Worm (Caenorhabditis elegans) whole organism, young adult: ENCODE results near the gene F22E5.13.
"Not testable (repeated sequence)": the region's sequence is repeated elsewhere in the genome, so short reads cannot be mapped to it uniquely, and the experiment has no call there.

Experiments used
- B0035.1 ChIP-seq: sonication (generic microtip); optimal IDR thresholded peaks from 2 replicates; lab custom pipeline; 2016; ENCODE audit warnings: missing genetic modification characterization, mild to moderate bottlenecking, missing compliant biosample characterization, missing genotype, missing genetic modification reagents
- B0261.1 ChIP-seq: sonication (generic microtip); optimal IDR thresholded peaks from 2 replicates; lab custom pipeline; 2016; ENCODE audit warnings: mild to moderate bottlenecking, missing genetic modification characterization, moderate library complexity, missing compliant biosample characterization
- D2030.7 ChIP-seq: fragments of 200-800 bp; sonication (Bioruptor generic); IDR thresholded peaks from 2 replicates; pipeline ENCODE4 v1.3.6; 2022; ENCODE audit warnings: missing genetic modification reagents, missing genetic modification characterization, missing compliant biosample characterization
- F37B4.10 ChIP-seq: fragments of 200-800 bp; sonication (Bioruptor generic); IDR thresholded peaks from 2 replicates; pipeline ENCODE4 v1.3.6; 2022; ENCODE audit warnings: missing genetic modification characterization, missing compliant biosample characterization
- F39B2.1 ChIP-seq: fragments of 200-800 bp; sonication (Bioruptor generic); IDR thresholded peaks from 2 replicates; pipeline ENCODE4 v1.3.6; 2022; ENCODE audit warnings: missing genetic modification reagents, missing genetic modification characterization, missing compliant biosample characterization
- K11D2.4 ChIP-seq: fragments of 200-800 bp; sonication (Bioruptor generic); IDR thresholded peaks from 2 replicates; pipeline ENCODE4 v1.3.6; 2022; ENCODE audit warnings: missing genetic modification reagents, missing genetic modification characterization, missing compliant biosample characterization
- Y53F4B.3 ChIP-seq: fragments of 200-800 bp; sonication (Bioruptor generic); IDR thresholded peaks from 2 replicates; pipeline ENCODE4 v1.3.6; 2022; ENCODE audit warnings: missing genetic modification reagents, missing genetic modification characterization, missing compliant biosample characterization
- Y67H2A.10 ChIP-seq: fragments of 200-800 bp; sonication (Bioruptor generic); conservative IDR thresholded peaks from 2 replicates; pipeline ENCODE4 v1.3.6; 2022; ENCODE audit warnings: missing genetic modification reagents, missing genetic modification characterization, missing compliant biosample characterization
- aptf-2 ChIP-seq: fragments of 200-800 bp; sonication (Bioruptor generic); conservative IDR thresholded peaks from 2 replicates; pipeline ENCODE4 v1.3.6; 2022; ENCODE audit warnings: missing genetic modification reagents, missing genetic modification characterization, missing compliant biosample characterization
- aptf-3 ChIP-seq: fragments of 200-800 bp; sonication (Bioruptor generic); IDR thresholded peaks from 2 replicates; pipeline ENCODE4 v1.3.6; 2022; ENCODE audit warnings: missing genetic modification characterization, missing compliant biosample characterization
- atf-7 ChIP-seq: sonication (generic microtip); optimal IDR thresholded peaks from 2 replicates; lab custom pipeline; 2017; ENCODE audit warnings: mild to moderate bottlenecking, missing genetic modification characterization, missing compliant biosample characterization
- ceh-79 ChIP-seq: sonication (generic microtip); optimal IDR thresholded peaks from 2 replicates; lab custom pipeline; 2017; ENCODE audit warnings: mild to moderate bottlenecking, missing genetic modification characterization, missing compliant biosample characterization
- dpl-1 ChIP-seq: fragments of 150-350 bp; optimal IDR thresholded peaks from 2 replicates; lab custom pipeline; 2014; ENCODE audit warnings: missing biosample characterization, missing genetic modification reagents, missing genetic modification characterization
- egl-44 ChIP-seq: fragments of 200-800 bp; sonication (Bioruptor generic); IDR thresholded peaks from 2 replicates; pipeline ENCODE4 v1.3.6; 2022; ENCODE audit warnings: missing genetic modification reagents, missing genetic modification characterization, missing compliant biosample characterization
- ekl-4 ChIP-seq: fragments of 200-800 bp; sonication (Bioruptor generic); IDR thresholded peaks from 2 replicates; pipeline ENCODE4 v1.3.6; 2022; ENCODE audit warnings: missing genetic modification reagents, missing genetic modification characterization, missing compliant biosample characterization
- hlh-12 ChIP-seq: sonication (generic microtip); optimal IDR thresholded peaks from 2 replicates; lab custom pipeline; 2016; ENCODE audit warnings: missing genetic modification characterization, missing compliant biosample characterization
- let-607 ChIP-seq, 2 experiments: fragments of 200-800 bp in 1 of 2; sonication (Bioruptor generic) in 1 of 2; sonication (generic microtip) in 1 of 2; optimal IDR thresholded peaks; 2 replicates each; lab custom pipeline; 2016 to 2018; ENCODE audit warnings: mild to moderate bottlenecking in 2 of 2, missing compliant biosample characterization in 2 of 2, missing genetic modification characterization in 2 of 2, moderate library complexity in 2 of 2, missing genotype in 1 of 2
- lin-40 ChIP-seq: sonication (generic microtip); optimal IDR thresholded peaks from 2 replicates; lab custom pipeline; 2016; ENCODE audit warnings: missing genetic modification characterization, mild to moderate bottlenecking, missing compliant biosample characterization, missing genotype, missing genetic modification reagents
- mcd-1 ChIP-seq: fragments of 200-800 bp; sonication (Bioruptor generic); IDR thresholded peaks from 2 replicates; pipeline ENCODE4 v1.3.6; 2022; ENCODE audit warnings: missing genetic modification reagents, missing genetic modification characterization, missing compliant biosample characterization
- mxl-1 ChIP-seq: sonication (generic microtip); optimal IDR thresholded peaks from 2 replicates; lab custom pipeline; 2016; ENCODE audit warnings: missing genetic modification characterization, missing compliant biosample characterization
- nhr-179 ChIP-seq: sonication (generic microtip); optimal IDR thresholded peaks from 2 replicates; lab custom pipeline; 2016; ENCODE audit warnings: mild to moderate bottlenecking, missing genetic modification characterization, missing compliant biosample characterization
- pbrm-1 ChIP-seq: fragments of 200-800 bp; sonication (Bioruptor generic); IDR thresholded peaks from 2 replicates; pipeline ENCODE4 v1.3.6; 2022; ENCODE audit warnings: missing genetic modification reagents, missing genetic modification characterization, missing compliant biosample characterization
- snpc-4 ChIP-seq, 5 experiments: fragments of 150-350 bp in 1 of 5; sonication (generic microtip) in 4 of 5; optimal IDR thresholded peaks; 2 replicates each; lab custom pipeline; 2014 to 2018; ENCODE audit warnings: missing genetic modification characterization in 5 of 5, missing biosample characterization in 3 of 5, antibody characterized with exemption in 2 of 5, mild to moderate bottlenecking in 2 of 5, missing compliant biosample characterization in 2 of 5, missing genotype in 2 of 5, moderate library complexity in 2 of 5, missing genetic modification reagents in 1 of 5
- tbx-9 ChIP-seq: sonication (generic microtip); optimal IDR thresholded peaks from 2 replicates; lab custom pipeline; 2016; ENCODE audit warnings: borderline replicate concordance, missing genetic modification characterization, inconsistent platforms, missing compliant biosample characterization
- tlf-1 ChIP-seq: fragments of 200-800 bp; sonication (Bioruptor generic); optimal IDR thresholded peaks from 2 replicates; lab custom pipeline; 2018; ENCODE audit warnings: mild to moderate bottlenecking, missing genetic modification characterization, missing compliant biosample characterization
- zfh-2 ChIP-seq: fragments of 200-800 bp; sonication (Bioruptor generic); conservative IDR thresholded peaks from 2 replicates; pipeline ENCODE4 v1.3.6; 2022; ENCODE audit warnings: missing genetic modification reagents, missing genetic modification characterization, missing compliant biosample characterization
- zim-3 ChIP-seq: sonication (generic microtip); optimal IDR thresholded peaks from 2 replicates; lab custom pipeline; 2017; ENCODE audit warnings: mild to moderate bottlenecking, missing genetic modification characterization, moderate library complexity, missing compliant biosample characterization
- ztf-26 ChIP-seq: sonication (generic microtip); optimal IDR thresholded peaks from 2 replicates; lab custom pipeline; 2017; ENCODE audit warnings: missing genetic modification characterization, missing compliant biosample characterization

F22E5.13 gene

DNA sequence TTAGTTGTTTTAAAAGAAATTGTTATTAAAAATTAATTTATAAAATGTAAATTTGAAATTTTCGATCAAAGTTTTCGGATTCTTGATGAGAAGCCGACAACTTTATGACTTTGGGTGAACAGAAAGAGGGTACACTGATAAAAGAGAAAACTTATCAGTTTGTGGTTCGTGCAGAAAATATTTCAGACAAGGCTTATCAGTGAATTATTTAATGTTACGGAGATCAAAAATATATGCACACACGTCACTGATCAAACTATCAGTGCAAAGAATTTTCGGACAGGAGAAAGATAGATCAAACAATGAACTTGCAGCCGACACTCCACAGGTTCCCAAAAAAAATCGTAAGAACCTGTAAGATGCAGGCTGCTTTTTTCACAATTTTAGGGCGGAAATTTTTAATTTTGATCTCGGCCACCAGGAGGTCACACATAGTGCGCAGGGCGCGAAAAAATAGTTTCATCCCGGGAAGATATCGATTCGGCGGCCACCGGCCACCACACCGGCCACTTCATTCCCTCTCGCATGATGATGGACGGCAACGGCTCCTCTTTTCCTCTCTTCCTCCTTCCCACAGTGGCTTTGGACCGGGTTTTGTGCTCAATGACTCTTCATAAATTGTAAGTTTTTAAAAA lies 28.2 kb upstream of the F22E5.13 start, which contains the start of gene F22E5.17 (continued):
- no peak for TF ChIP-seq K11D2.4 (GFP tag; lab: Robert Waterston, UW)
- no peak for TF ChIP-seq mcd-1 (GFP tag; lab: Robert Waterston, UW)
- TF ChIP-seq, all 124 proteins: peak for 9

- TF ChIP-seq hlh-12 (tag; lab: Kevin White, UChicago); aptf-2 (GFP tag; lab: Robert Waterston, UW); tbx-9 (tag; lab: Kevin White, UChicago): not testable (repeated sequence)
Measured at ce11 chrII:2673534-2673933, 24.1 kb upstream of the F22E5.13 start, which contains the start of the genes F22E5.20 and F22E5.1. Gene F22E5.20 (minus strand): TSS chrII:2673634. Gene F22E5.1 (plus strand): TSS chrII:2673775.

DNA sequence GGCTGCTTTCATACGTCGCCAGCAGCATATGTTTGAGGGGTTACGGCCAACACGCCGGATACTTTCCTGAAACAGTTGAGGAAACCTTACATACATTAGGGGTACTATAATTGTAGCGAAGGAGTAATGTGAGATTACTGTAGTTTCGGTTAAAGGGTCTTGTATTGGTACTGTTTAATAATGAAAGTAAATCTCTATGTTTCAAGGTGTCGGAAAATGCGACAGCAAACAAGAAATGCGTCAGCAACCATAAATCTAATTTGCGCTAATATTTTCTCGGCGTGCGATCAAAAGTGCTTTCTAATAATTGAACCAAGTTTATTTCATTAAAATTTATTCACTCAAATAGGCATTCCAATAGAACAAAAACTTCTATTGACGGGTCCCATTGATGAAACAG lies 22.9 kb upstream of the F22E5.13 start, which contains the start of gene sri-57:
sri-57 (minus strand) TSS at position 101 of the 400 bp plus-strand sequence.
- TF ChIP-seq lin-40 (tag; lab: Kevin White, UChicago); B0035.1 (tag; lab: Kevin White, UChicago); ekl-4 (GFP tag; lab: Robert Waterston, UW): not testable (repeated sequence)

DNA sequence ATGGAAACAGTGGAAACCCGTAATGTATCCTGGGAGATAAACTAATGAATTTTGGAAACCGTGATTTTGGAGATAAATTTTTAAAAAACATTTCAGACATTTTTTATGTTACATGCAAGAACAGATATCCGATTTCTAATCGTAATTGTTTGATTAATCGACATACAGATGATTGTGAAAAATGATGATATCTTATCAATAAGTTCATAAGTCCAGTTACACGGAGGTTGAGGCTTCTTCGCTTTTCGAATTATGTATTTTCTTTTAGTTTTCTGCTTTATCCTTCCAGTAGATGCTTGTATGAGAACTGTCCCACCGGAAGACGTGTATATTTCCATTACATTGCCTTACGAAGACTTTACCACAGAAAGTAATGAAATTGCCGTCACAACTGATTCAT lies 16.2 kb upstream of the F22E5.13 start, which contains the start of gene F22E5.22:
F22E5.22 (plus strand) TSS at position 301 of the 400 bp plus-strand sequence.
- no peak for TF ChIP-seq let-607 (tag; optimal IDR thresholded peaks at IDR 0.05; lab: Kevin White, UChicago)
- no peak for TF ChIP-seq aptf-3 (GFP tag; lab: Robert Waterston, UW)
- TF ChIP-seq B0035.1 (tag; lab: Kevin White, UChicago): no peak
- no peak for TF ChIP-seq atf-7 (tag; lab: Kevin White, UChicago)
- TF ChIP-seq Y53F4B.3: no peak
- no peak for TF ChIP-seq B0261.1
- TF ChIP-seq zfh-2 (GFP tag; lab: Robert Waterston, UW): no peak
- TF ChIP-seq dpl-1 (GFP tag; lab: Kevin White, UChicago): no peak
- TF ChIP-seq mxl-1 (tag; lab: Kevin White, UChicago): no peak
- TF ChIP-seq zim-3: no peak
- TF ChIP-seq F37B4.10 (GFP tag; lab: Robert Waterston, UW): no peak

- TF ChIP-seq ceh-79 (tag; lab: Kevin White, UChicago); pbrm-1 (GFP tag; lab: Robert Waterston, UW); lin-40 (tag; lab: Kevin White, UChicago): not testable (repeated sequence)
- TF ChIP-seq, all 124 proteins: peak for 0; not testable (repeated sequence) for 124
Measured at ce11 chrII:2665081-2665480, 15.6 kb upstream of the F22E5.13 start, which contains the start of gene F22E5.2. Gene F22E5.2 (plus strand): TSS chrII:2665381.

- no peak for TF ChIP-seq let-607 (tag; optimal IDR thresholded peaks at IDR 0.05; lab: Kevin White, UChicago)
- TF ChIP-seq Y67H2A.10: no peak
- TF ChIP-seq ztf-26 (tag; lab: Kevin White, UChicago): no peak
- no peak for TF ChIP-seq F39B2.1 (GFP tag; lab: Robert Waterston, UW)
- TF ChIP-seq egl-44 (GFP tag; lab: Robert Waterston, UW): no peak
- no peak for TF ChIP-seq nhr-179 (tag; lab: Kevin White, UChicago)
- TF ChIP-seq D2030.7 (GFP tag; lab: Robert Waterston, UW): no peak
- no peak for TF ChIP-seq snpc-4 (GFP tag; optimal IDR thresholded peaks at IDR 0.05; lab: Kevin White, UChicago)
- no peak for TF ChIP-seq snpc-4 (tag; optimal IDR thresholded peaks at IDR 0.05; lab: Kevin White, UChicago)
- TF ChIP-seq tlf-1: no peak
Measured at ce11 chrII:2659364-2659763, 9.9 kb upstream of the F22E5.13 start, which contains the start of gene gcy-21. Gene gcy-21 (plus strand): TSS chrII:2659664.
